Fruit fly (Drosophila melanogaster): Measurements from ENCODE around the gene CG7573.

CG7573 gene

DNA sequence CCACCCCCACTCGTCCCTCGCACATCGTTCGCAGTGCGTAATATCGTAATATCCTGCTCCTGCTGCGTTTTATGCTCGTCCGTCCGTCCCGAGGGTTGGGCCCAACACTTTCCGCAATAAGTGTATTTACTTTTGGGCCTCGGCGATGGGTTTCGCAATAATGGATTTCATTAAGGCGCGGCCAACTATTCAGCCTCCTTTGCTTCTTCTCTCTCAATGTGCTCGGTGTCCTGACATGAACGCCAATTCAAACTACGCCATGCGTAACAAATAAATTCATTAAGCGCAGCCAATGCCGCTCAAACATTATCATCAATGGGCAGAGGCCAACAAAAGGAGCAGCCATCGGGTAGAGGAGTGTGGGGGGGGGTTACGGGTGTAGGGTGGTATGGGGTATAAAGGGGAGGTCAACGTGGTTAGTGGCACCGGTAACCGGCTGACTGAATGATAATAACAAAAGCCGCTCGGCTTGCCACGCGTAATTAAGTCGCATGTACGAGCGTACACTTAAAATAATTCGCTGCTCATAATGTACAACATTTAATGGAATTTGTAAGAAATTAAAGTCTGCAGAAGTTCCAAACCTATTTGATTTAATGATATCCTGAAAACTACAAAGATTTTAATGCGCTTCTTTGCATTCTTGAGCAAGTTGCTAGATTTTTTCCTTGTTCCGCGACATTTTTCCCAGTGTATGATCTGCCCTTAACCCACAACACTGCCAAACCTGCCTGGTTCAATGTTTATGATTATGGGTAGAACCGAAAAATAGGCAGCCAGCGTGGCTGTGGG is 7.9 kb upstream of the CG7573 start (continued):
- TF ChIP-seq CG7357 (GFP tag; IDR thresholded peaks at IDR 0.05) (no peak), CG15601 (tag; optimal IDR thresholded peaks at IDR 0.05) (no peak), gro (GFP tag; optimal IDR thresholded peaks at IDR 0.05) (no peak), ranshi (GFP tag; IDR thresholded peaks at IDR 0.05) (peak; percentile 52; the same call in 1 of the 2 replicates), CG33557 (GFP tag; optimal IDR thresholded peaks at IDR 0.05) (peak; percentile 6), yki (optimal IDR thresholded peaks at IDR 0.05) (no peak), ssp (GFP tag; IDR thresholded peaks at IDR 0.05) (peak; percentile 31; the same call in 1 of the 2 replicates), CG6813 (GFP tag; optimal IDR thresholded peaks at IDR 0.05) (peak; percentile 59), btn (GFP tag; optimal IDR thresholded peaks at IDR 0.05) (no peak), zf30C (GFP tag; optimal IDR thresholded peaks at IDR 0.05) (peak; percentile 57), Mad (GFP tag; optimal IDR thresholded peaks at IDR 0.05) (no peak), Elba2 (GFP tag; optimal IDR thresholded peaks at IDR 0.05) (no peak), schlank (tag; optimal IDR thresholded peaks at IDR 0.05) (no peak), fd96Cb (tag; optimal IDR thresholded peaks at IDR 0.05) (peak; percentile 53), CG12071 (GFP tag; optimal IDR thresholded peaks at IDR 0.05) (no peak), lbe (GFP tag; optimal IDR thresholded peaks at IDR 0.05) (no peak), Sry-δ (GFP tag; optimal IDR thresholded peaks at IDR 0.05) (no peak), pzg (GFP tag; optimal IDR thresholded peaks at IDR 0.05) (no peak), pita (GFP tag; optimal IDR thresholded peaks at IDR 0.05) (no peak), NK7.1 (GFP tag; optimal IDR thresholded peaks at IDR 0.05) (peak; percentile 34), CG6683 (GFP tag; optimal IDR thresholded peaks at IDR 0.05) (no peak), CG14441 (GFP tag; IDR thresholded peaks at IDR 0.05) (no peak), CG11085 (GFP tag; IDR thresholded peaks at IDR 0.05) (no peak), sima (GFP tag; optimal IDR thresholded peaks at IDR 0.05) (no peak), Blimp-1 (GFP tag; optimal IDR thresholded peaks at IDR 0.05) (peak; percentile 39), unpg (GFP tag; optimal IDR thresholded peaks at IDR 0.05) (peak; percentile 45), BtbVII (GFP tag; optimal IDR thresholded peaks at IDR 0.05) (peak; percentile 24), pho (GFP tag; optimal IDR thresholded peaks at IDR 0.05) (no peak), emc (GFP tag; optimal IDR thresholded peaks at IDR 0.05) (no peak), H2.0 (GFP tag; IDR thresholded peaks at IDR 0.05) (no peak), H15 (GFP tag; IDR thresholded peaks at IDR 0.05) (no peak), CG7963 (GFP tag; IDR thresholded peaks at IDR 0.05; ENCODE audit: partially characterized antibody) (no peak), CG32532 (GFP tag; IDR thresholded peaks at IDR 0.05) (peak; percentile 37; the same call in 1 of the 2 replicates), Atf3 (GFP tag; optimal IDR thresholded peaks at IDR 0.05) (no peak), Atf6 (GFP tag; IDR thresholded peaks at IDR 0.05) (no peak), CG2199 (GFP tag; IDR thresholded peaks at IDR 0.05) (no peak), CG30403 (GFP tag; optimal IDR thresholded peaks at IDR 0.05) (peak; percentile 49), CG2129 (GFP tag; IDR thresholded peaks at IDR 0.05; ENCODE audit: partially characterized antibody) (no peak), CG16813 (GFP tag; IDR thresholded peaks at IDR 0.05; ENCODE audit: partially characterized antibody) (0 out of 3 replicates have a peak, but pooled peaks have one; percentile 22), vnd (GFP tag; IDR thresholded peaks at IDR 0.05; ENCODE audit: partially characterized antibody) (no peak), CG6654 (GFP tag; optimal IDR thresholded peaks at IDR 0.05) (peak; percentile 2), slbo (GFP tag; IDR thresholded peaks at IDR 0.05) (peak; percentile 66), CG11723 (GFP tag; optimal IDR thresholded peaks at IDR 0.05) (no peak), crc (GFP tag; optimal IDR thresholded peaks at IDR 0.05) (no peak), ash1 (GFP tag; optimal IDR thresholded peaks at IDR 0.05) (no peak), lola (GFP tag; optimal IDR thresholded peaks at IDR 0.05) (peak in 1 of 3 experiments; percentile 55), her (GFP tag; optimal IDR thresholded peaks at IDR 0.05) (no peak), CG3838 (GFP tag; optimal IDR thresholded peaks at IDR 0.05) (no peak), CG10147 (GFP tag; optimal IDR thresholded peaks at IDR 0.05) (peak; percentile 33)

Measured in whole organism, embryonic.